Worm (Caenorhabditis elegans) whole organism, young adult: ENCODE results near the gene vps-39.

Experiments used
- B0035.1 ChIP-seq: sonication (generic microtip); optimal IDR thresholded peaks from 2 replicates; lab custom pipeline; 2016; ENCODE audit warnings: missing genetic modification characterization, mild to moderate bottlenecking, missing compliant biosample characterization, missing genotype, missing genetic modification reagents
- C17E4.6 ChIP-seq: fragments of 200-800 bp; sonication (Bioruptor generic); IDR thresholded peaks from 2 replicates; pipeline ENCODE4 v1.3.6; 2022; ENCODE audit warnings: missing genetic modification reagents, missing genetic modification characterization, missing compliant biosample characterization
- F39B2.1 ChIP-seq: fragments of 200-800 bp; sonication (Bioruptor generic); IDR thresholded peaks from 2 replicates; pipeline ENCODE4 v1.3.6; 2022; ENCODE audit warnings: missing genetic modification reagents, missing genetic modification characterization, missing compliant biosample characterization
- F49E8.2 ChIP-seq: sonication (generic microtip); optimal IDR thresholded peaks from 3 replicates; lab custom pipeline; 2017; ENCODE audit warnings: missing genetic modification characterization, mild to moderate bottlenecking, missing compliant biosample characterization, antibody characterized with exemption, moderate library complexity; ENCODE audit not compliant: insufficient read depth
- K11D2.4 ChIP-seq: fragments of 200-800 bp; sonication (Bioruptor generic); IDR thresholded peaks from 2 replicates; pipeline ENCODE4 v1.3.6; 2022; ENCODE audit warnings: missing genetic modification reagents, missing genetic modification characterization, missing compliant biosample characterization
- T07F8.4 ChIP-seq: sonication (generic microtip); optimal IDR thresholded peaks from 2 replicates; lab custom pipeline; 2016; ENCODE audit warnings: mild to moderate bottlenecking, missing genetic modification characterization, moderate library complexity, missing compliant biosample characterization
- Y53F4B.3 ChIP-seq: fragments of 200-800 bp; sonication (Bioruptor generic); IDR thresholded peaks from 2 replicates; pipeline ENCODE4 v1.3.6; 2022; ENCODE audit warnings: missing genetic modification reagents, missing genetic modification characterization, missing compliant biosample characterization
- Y53G8AR.9 ChIP-seq: fragments of 200-800 bp; sonication (Bioruptor generic); conservative IDR thresholded peaks from 2 replicates; pipeline ENCODE4 v1.3.6; 2022; ENCODE audit warnings: missing genetic modification reagents, missing genetic modification characterization, missing compliant biosample characterization
- Y56A3A.18 ChIP-seq: fragments of 200-800 bp; sonication (Bioruptor generic); IDR thresholded peaks from 2 replicates; pipeline ENCODE4 v1.3.6; 2022; ENCODE audit warnings: missing genetic modification reagents, missing genetic modification characterization, missing compliant biosample characterization
- Y67H2A.10 ChIP-seq: fragments of 200-800 bp; sonication (Bioruptor generic); conservative IDR thresholded peaks from 2 replicates; pipeline ENCODE4 v1.3.6; 2022; ENCODE audit warnings: missing genetic modification reagents, missing genetic modification characterization, missing compliant biosample characterization
- Y95B8A.8 ChIP-seq: fragments of 200-800 bp; sonication (Bioruptor generic); IDR thresholded peaks from 2 replicates; pipeline ENCODE4 v1.3.6; 2022; ENCODE audit warnings: missing genetic modification reagents, missing genetic modification characterization, missing compliant biosample characterization
- aptf-3 ChIP-seq: fragments of 200-800 bp; sonication (Bioruptor generic); IDR thresholded peaks from 2 replicates; pipeline ENCODE4 v1.3.6; 2022; ENCODE audit warnings: missing genetic modification characterization, missing compliant biosample characterization
- athp-1 ChIP-seq: sonication (generic microtip); optimal IDR thresholded peaks from 2 replicates; lab custom pipeline; 2017; ENCODE audit warnings: mild to moderate bottlenecking, missing genetic modification characterization, missing compliant biosample characterization
- attf-5 ChIP-seq: fragments of 200-800 bp; sonication (Bioruptor generic); optimal IDR thresholded peaks from 2 replicates; lab custom pipeline; 2018; ENCODE audit warnings: mild to moderate bottlenecking, missing genetic modification characterization, missing compliant biosample characterization
- dox-1 ChIP-seq: fragments of 200-800 bp; sonication (Bioruptor generic); IDR thresholded peaks from 2 replicates; pipeline ENCODE4 v1.3.6; 2022; ENCODE audit warnings: missing genetic modification reagents, missing genetic modification characterization, missing compliant biosample characterization
- dpl-1 ChIP-seq: fragments of 150-350 bp; optimal IDR thresholded peaks from 2 replicates; lab custom pipeline; 2014; ENCODE audit warnings: missing biosample characterization, missing genetic modification reagents, missing genetic modification characterization
- efl-1 ChIP-seq: fragments of 150-350 bp; optimal IDR thresholded peaks from 2 replicates; lab custom pipeline; 2014; ENCODE audit warnings: missing biosample characterization, missing genetic modification reagents, missing genetic modification characterization
- egl-44 ChIP-seq: fragments of 200-800 bp; sonication (Bioruptor generic); IDR thresholded peaks from 2 replicates; pipeline ENCODE4 v1.3.6; 2022; ENCODE audit warnings: missing genetic modification reagents, missing genetic modification characterization, missing compliant biosample characterization
- ets-4 ChIP-seq: fragments of 200-800 bp; sonication (Bioruptor generic); optimal IDR thresholded peaks from 2 replicates; lab custom pipeline; 2018; ENCODE audit warnings: mild to moderate bottlenecking, missing genetic modification characterization, missing compliant biosample characterization
- fkh-3 ChIP-seq: sonication (generic microtip); optimal IDR thresholded peaks from 2 replicates; lab custom pipeline; 2016; ENCODE audit warnings: mild to moderate bottlenecking, missing genetic modification characterization, missing compliant biosample characterization
- hlh-12 ChIP-seq: sonication (generic microtip); optimal IDR thresholded peaks from 2 replicates; lab custom pipeline; 2016; ENCODE audit warnings: missing genetic modification characterization, missing compliant biosample characterization
- hrde-1 ChIP-seq: sonication (generic microtip); optimal IDR thresholded peaks from 2 replicates; lab custom pipeline; 2016; ENCODE audit warnings: missing genetic modification characterization, mild to moderate bottlenecking, missing compliant biosample characterization, moderate library complexity, missing genotype, missing genetic modification reagents, borderline replicate concordance
- lsl-1 ChIP-seq: fragments of 200-800 bp; sonication (Bioruptor generic); optimal IDR thresholded peaks from 2 replicates; lab custom pipeline; 2018; ENCODE audit warnings: mild to moderate bottlenecking, missing genetic modification characterization, moderate library complexity, missing compliant biosample characterization
- lsy-27 ChIP-seq: sonication (generic microtip); optimal IDR thresholded peaks from 2 replicates; lab custom pipeline; 2017; ENCODE audit warnings: missing genetic modification characterization, mild to moderate bottlenecking, missing compliant biosample characterization, antibody characterized with exemption, missing genotype, borderline replicate concordance; ENCODE audit not compliant: insufficient read depth
- madf-3 ChIP-seq: fragments of 200-800 bp; sonication (Bioruptor generic); IDR thresholded peaks from 2 replicates; pipeline ENCODE4 v1.3.6; 2022; ENCODE audit warnings: missing genetic modification reagents, missing genetic modification characterization, missing compliant biosample characterization
- madf-8 ChIP-seq: fragments of 200-800 bp; sonication (Bioruptor generic); conservative IDR thresholded peaks from 2 replicates; pipeline ENCODE4 v1.3.6; 2022; ENCODE audit warnings: missing genetic modification reagents, missing genetic modification characterization, missing compliant biosample characterization
- mcd-1 ChIP-seq: fragments of 200-800 bp; sonication (Bioruptor generic); IDR thresholded peaks from 2 replicates; pipeline ENCODE4 v1.3.6; 2022; ENCODE audit warnings: missing genetic modification reagents, missing genetic modification characterization, missing compliant biosample characterization
- mes-4 ChIP-seq: sonication (generic microtip); optimal IDR thresholded peaks from 2 replicates; lab custom pipeline; 2016; ENCODE audit warnings: missing genotype, missing genetic modification characterization, missing compliant biosample characterization
- mxl-1 ChIP-seq: sonication (generic microtip); optimal IDR thresholded peaks from 2 replicates; lab custom pipeline; 2016; ENCODE audit warnings: missing genetic modification characterization, missing compliant biosample characterization
- nfya-1 ChIP-seq: sonication (generic microtip); optimal IDR thresholded peaks from 2 replicates; lab custom pipeline; 2017; ENCODE audit warnings: antibody characterized with exemption, missing compliant biosample characterization, missing genetic modification characterization, borderline replicate concordance; ENCODE audit not compliant: insufficient read depth
- nhr-179 ChIP-seq: sonication (generic microtip); optimal IDR thresholded peaks from 2 replicates; lab custom pipeline; 2016; ENCODE audit warnings: mild to moderate bottlenecking, missing genetic modification characterization, missing compliant biosample characterization
- pbrm-1 ChIP-seq: fragments of 200-800 bp; sonication (Bioruptor generic); IDR thresholded peaks from 2 replicates; pipeline ENCODE4 v1.3.6; 2022; ENCODE audit warnings: missing genetic modification reagents, missing genetic modification characterization, missing compliant biosample characterization
- rcor-1 ChIP-seq: fragments of 200-800 bp; sonication (Bioruptor generic); IDR thresholded peaks from 2 replicates; pipeline ENCODE4 v1.3.6; 2022; ENCODE audit warnings: missing genetic modification reagents, missing genetic modification characterization, missing compliant biosample characterization
- sea-2 ChIP-seq: fragments of 200-800 bp; sonication (Bioruptor generic); IDR thresholded peaks from 2 replicates; pipeline ENCODE4 v1.3.6; 2022; ENCODE audit warnings: missing genetic modification characterization, missing compliant biosample characterization
- snpc-1.1 ChIP-seq: sonication (generic microtip); optimal IDR thresholded peaks from 2 replicates; lab custom pipeline; 2017; ENCODE audit warnings: missing genetic modification characterization, mild to moderate bottlenecking, missing compliant biosample characterization, antibody characterized with exemption, moderate library complexity, missing genotype, missing genetic modification reagents; ENCODE audit not compliant: insufficient read depth
- snpc-1.3 ChIP-seq: sonication (generic microtip); optimal IDR thresholded peaks from 2 replicates; lab custom pipeline; 2017; ENCODE audit warnings: missing genetic modification characterization, mild to moderate bottlenecking, missing compliant biosample characterization, antibody characterized with exemption, moderate library complexity, missing genotype, missing genetic modification reagents; ENCODE audit not compliant: insufficient read depth
- tbp1 ChIP-seq: fragments of 200-800 bp; sonication (Bioruptor generic); optimal IDR thresholded peaks from 2 replicates; lab custom pipeline; 2018; ENCODE audit warnings: mild to moderate bottlenecking, missing genetic modification characterization, missing compliant biosample characterization
- tlf-1 ChIP-seq: fragments of 200-800 bp; sonication (Bioruptor generic); optimal IDR thresholded peaks from 2 replicates; lab custom pipeline; 2018; ENCODE audit warnings: mild to moderate bottlenecking, missing genetic modification characterization, missing compliant biosample characterization
- xnd-1 ChIP-seq: sonication (generic microtip); optimal IDR thresholded peaks from 2 replicates; lab custom pipeline; 2016; ENCODE audit warnings: missing genotype, missing genetic modification reagents, missing genetic modification characterization, missing compliant biosample characterization
- zfh-2 ChIP-seq: fragments of 200-800 bp; sonication (Bioruptor generic); conservative IDR thresholded peaks from 2 replicates; pipeline ENCODE4 v1.3.6; 2022; ENCODE audit warnings: missing genetic modification reagents, missing genetic modification characterization, missing compliant biosample characterization
- zim-3 ChIP-seq: sonication (generic microtip); optimal IDR thresholded peaks from 2 replicates; lab custom pipeline; 2017; ENCODE audit warnings: mild to moderate bottlenecking, missing genetic modification characterization, moderate library complexity, missing compliant biosample characterization
- ztf-22 ChIP-seq: fragments of 200-800 bp; sonication (Bioruptor generic); optimal IDR thresholded peaks from 2 replicates; lab custom pipeline; 2018; ENCODE audit warnings: mild to moderate bottlenecking, missing genetic modification characterization, moderate library complexity, missing compliant biosample characterization
- ztf-25 ChIP-seq: fragments of 200-800 bp; sonication (Bioruptor generic); IDR thresholded peaks from 2 replicates; pipeline ENCODE4 v1.3.6; 2022; ENCODE audit warnings: missing genetic modification reagents, missing genetic modification characterization, missing compliant biosample characterization
- ztf-28 ChIP-seq: fragments of 200-800 bp; sonication (Bioruptor generic); IDR thresholded peaks from 2 replicates; pipeline ENCODE4 v1.3.6; 2022; ENCODE audit warnings: missing genetic modification reagents, missing genetic modification characterization, missing compliant biosample characterization
- ztf-6 ChIP-seq: fragments of 200-800 bp; sonication (Bioruptor generic); IDR thresholded peaks from 2 replicates; pipeline ENCODE4 v1.3.6; 2022; ENCODE audit warnings: missing genetic modification reagents, missing genetic modification characterization, missing compliant biosample characterization

The vps-39 gene

DNA sequence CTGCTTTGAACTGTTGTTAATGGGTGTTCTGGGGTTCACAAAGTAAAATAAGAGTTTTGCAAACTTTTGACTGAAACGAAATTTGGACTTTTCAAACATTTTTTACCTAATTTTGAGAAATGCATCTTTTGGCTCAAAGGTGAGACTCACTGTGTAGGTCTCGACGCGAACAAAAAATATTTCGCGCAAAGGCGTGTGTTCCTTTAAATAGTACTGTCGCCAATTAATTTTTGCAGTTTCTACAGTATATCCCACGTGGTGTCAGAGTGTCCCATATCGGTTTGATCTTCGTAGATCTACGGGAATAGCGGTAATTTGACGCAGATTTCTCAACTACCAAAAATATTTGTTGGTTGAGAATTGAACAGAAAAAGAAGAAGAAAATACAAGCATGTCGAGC lies 24.5 kb downstream of the vps-39 start (continued):
- TF ChIP-seq ztf-22 (GFP tag; lab: Kevin White, UChicago) = no peak
- TF ChIP-seq tbp1 (GFP tag; lab: Kevin White, UChicago) = no peak

DNA sequence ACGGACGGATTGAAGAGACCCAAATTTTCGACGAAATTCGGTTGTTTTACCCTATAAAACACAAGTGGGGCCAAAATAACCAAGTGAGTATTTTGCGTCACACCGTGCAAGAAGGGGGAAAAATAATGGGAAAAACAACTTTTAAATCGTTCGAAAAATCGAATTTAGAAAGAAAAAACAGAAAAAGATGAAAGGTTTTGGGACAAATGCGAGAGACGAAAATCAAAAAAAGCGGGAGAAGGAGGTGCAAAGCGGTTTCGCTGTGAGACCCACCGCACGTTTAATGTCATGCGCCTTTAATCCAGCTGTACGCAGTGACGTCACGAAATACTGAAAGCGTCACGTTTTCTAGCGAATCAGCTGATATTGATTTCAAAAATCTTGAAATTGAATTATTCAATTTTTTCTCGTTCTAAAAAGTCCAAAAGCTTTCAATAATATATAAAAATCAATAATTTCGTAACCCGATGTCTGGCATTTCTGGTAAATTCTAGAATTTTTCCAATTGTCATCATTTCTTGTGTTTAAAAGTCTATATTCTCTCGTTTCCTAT lies 26.1 kb downstream of the vps-39 start, which contains the start of the genes ddx-17 and aip-1:
Gene ddx-17 (minus strand): TSS at position 51 of the 553 bp plus-strand sequence.
Gene aip-1 (plus strand): TSS at position 332 of the 553 bp plus-strand sequence.
- no peak for TF ChIP-seq zfh-2 (GFP tag; lab: Robert Waterston, UW)
- TF ChIP-seq C17E4.6 (GFP tag; lab: Robert Waterston, UW) = no peak
- peak; percentile 71 for TF ChIP-seq pbrm-1 (GFP tag; lab: Robert Waterston, UW)
- no peak for TF ChIP-seq athp-1
- TF ChIP-seq Y53G8AR.9 = 0 out of 2 replicates have a peak, but pooled peaks have one; percentile 45
- TF ChIP-seq ztf-6 (GFP tag; lab: Robert Waterston, UW) = no peak
- TF ChIP-seq lsl-1 (GFP tag; lab: Kevin White, UChicago) = peak; percentile 72
- TF ChIP-seq T07F8.4 = no peak
- no peak for TF ChIP-seq zim-3
- no peak for TF ChIP-seq nfya-1 (tag; lab: Kevin White, UChicago)
- TF ChIP-seq fkh-3 = no peak
- TF ChIP-seq hlh-12 (tag; lab: Kevin White, UChicago) = no peak
- no peak for TF ChIP-seq lsy-27 (tag; lab: Kevin White, UChicago)
- peak; percentile 57 for TF ChIP-seq dpl-1 (GFP tag; lab: Kevin White, UChicago)
- peak; percentile 25; the same call in 1 of the 2 replicates for TF ChIP-seq Y95B8A.8
- peak; percentile 71 for TF ChIP-seq mcd-1
- peak; percentile 83 for TF ChIP-seq attf-5 (GFP tag; lab: Kevin White, UChicago)
- TF ChIP-seq snpc-1.1 (tag; lab: Kevin White, UChicago) = peak; percentile 16
- peak; percentile 67; the same call in 1 of the 2 replicates for TF ChIP-seq dox-1 (GFP tag; lab: Robert Waterston, UW)
- TF ChIP-seq ztf-28 (GFP tag; lab: Robert Waterston, UW) = no peak
- no peak for TF ChIP-seq ets-4 (GFP tag; lab: Kevin White, UChicago)
- no peak for TF ChIP-seq sea-2 (GFP tag; lab: Robert Waterston, UW)
- TF ChIP-seq B0035.1 (tag; lab: Kevin White, UChicago) = no peak
- TF ChIP-seq Y53F4B.3 (GFP tag; lab: Robert Waterston, UW) = no peak
- TF ChIP-seq nhr-179 (tag; lab: Kevin White, UChicago) = no peak
- TF ChIP-seq ztf-25 = no peak
- no peak for TF ChIP-seq hrde-1 (tag; lab: Kevin White, UChicago)
- no peak for TF ChIP-seq F49E8.2 (tag; lab: Kevin White, UChicago)
- peak; percentile 81 for TF ChIP-seq efl-1 (GFP tag; lab: Kevin White, UChicago)
- TF ChIP-seq rcor-1 = peak; percentile 74
- TF ChIP-seq xnd-1 = peak; percentile 32
- 0 out of 2 replicates have a peak, but pooled peaks have one; percentile 16 for TF ChIP-seq egl-44 (GFP tag; lab: Robert Waterston, UW)
- TF ChIP-seq tlf-1 (GFP tag; lab: Kevin White, UChicago) = peak; percentile 52
- 0 out of 2 replicates have a peak, but pooled peaks have one; percentile 19 for TF ChIP-seq K11D2.4 (GFP tag; lab: Robert Waterston, UW)
- no peak for TF ChIP-seq aptf-3 (GFP tag; lab: Robert Waterston, UW)
- peak; percentile 72; the same call in 1 of the 2 replicates for TF ChIP-seq Y67H2A.10 (GFP tag; lab: Robert Waterston, UW)
- no peak for TF ChIP-seq snpc-1.3 (tag; lab: Kevin White, UChicago)
- no peak for TF ChIP-seq F39B2.1
- no peak for TF ChIP-seq mes-4
- TF ChIP-seq mxl-1 = no peak
- TF ChIP-seq Y56A3A.18 (GFP tag; lab: Robert Waterston, UW) = no peak
- TF ChIP-seq madf-3 (GFP tag; lab: Robert Waterston, UW) = peak; percentile 76
- peak; percentile 50 for TF ChIP-seq madf-8 (GFP tag; lab: Robert Waterston, UW)
